Fruit fly (Drosophila melanogaster): ENCODE measurements around the gene brv3.

DNA sequence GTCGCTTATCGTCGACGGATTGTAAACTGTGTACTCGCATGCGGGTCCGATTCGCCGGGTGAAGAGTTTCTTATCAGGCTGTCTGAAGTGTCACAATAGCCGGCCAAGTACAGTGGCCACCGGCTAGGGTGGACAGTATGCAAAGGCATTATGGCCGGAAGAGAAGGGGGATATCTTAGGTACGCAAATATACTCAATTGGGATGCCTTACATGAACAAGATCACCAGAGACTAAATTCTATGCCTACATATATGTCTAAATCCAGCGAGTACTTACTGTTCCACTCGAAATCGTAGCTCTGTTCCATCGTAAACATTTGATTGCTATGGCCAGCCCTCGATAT, 30.6 kb downstream of the brv3 start:
- peak; percentile 92 for TF ChIP-seq CG12605 (GFP tag; IDR thresholded peaks at IDR 0.05)
- peak; percentile 81 for TF ChIP-seq EcR (GFP tag; optimal IDR thresholded peaks at IDR 0.05)
- TF ChIP-seq Pif1B (GFP tag; optimal IDR thresholded peaks at IDR 0.05), result no peak
- TF ChIP-seq CG13204 (GFP tag; optimal IDR thresholded peaks at IDR 0.05), result peak; percentile 49
- TF ChIP-seq CG17806 (tag; optimal IDR thresholded peaks at IDR 0.05), result peak; percentile 83
- peak; percentile 82 for TF ChIP-seq CG34367 (tag; optimal IDR thresholded peaks at IDR 0.05)
- TF ChIP-seq CG14655 (GFP tag; optimal IDR thresholded peaks at IDR 0.05), result no peak
- TF ChIP-seq Ets98B (GFP tag; IDR thresholded peaks at IDR 0.05), result peak; percentile 94
- TF ChIP-seq rn (GFP tag; IDR thresholded peaks at IDR 0.05), result peak; percentile 81
- no peak for TF ChIP-seq D1 (tag; optimal IDR thresholded peaks at IDR 0.05)
- peak; percentile 94 for TF ChIP-seq Snoo (tag; optimal IDR thresholded peaks at IDR 0.05)
- peak; percentile 93 for TF ChIP-seq CG32121 (GFP tag; IDR thresholded peaks at IDR 0.05)
- peak; percentile 97 for TF ChIP-seq fd96Ca (GFP tag; IDR thresholded peaks at IDR 0.05)

Data from whole organism, pupa.